Worm (Caenorhabditis elegans) whole organism, early embryonic: ENCODE data around the gene K06H7.1.

Source experiments
- ama-1 ChIP-seq: fragments of 150-350 bp; optimal IDR thresholded peaks from 2 replicates; lab custom pipeline; 2014
- pes-1 ChIP-seq: fragments of 200-800 bp; sonication (Bioruptor generic); IDR thresholded peaks from 2 replicates; pipeline ENCODE4 v1.3.6; 2022; ENCODE audit warnings: missing genetic modification reagents, missing genetic modification characterization, missing compliant biosample characterization
- scrt-1 ChIP-seq: fragments of 200-800 bp; sonication (Bioruptor generic); IDR thresholded peaks from 2 replicates; pipeline ENCODE4 v1.3.6; 2022; ENCODE audit warnings: missing genetic modification characterization, missing compliant biosample characterization

ce11 chrIII:8124323-8124722 lies 25.2 kb downstream of the K06H7.1 start:
- no peak for TF ChIP-seq scrt-1 (GFP tag; lab: Robert Waterston, UW)
- TF ChIP-seq pes-1: no peak
- TF ChIP-seq ama-1 (lab: Kevin White, UChicago): no peak
